Worm (Caenorhabditis elegans) whole organism, L1 larva: ENCODE results near the gene pigg-1.

Experiments
- aly-2 ChIP-seq: fragments of 150-350 bp; optimal IDR thresholded peaks from 2 replicates; lab custom pipeline; 2014; ENCODE audit warnings: missing biosample characterization, missing genetic modification characterization
- efl-3 ChIP-seq: fragments of 200-800 bp; sonication (Bioruptor generic); optimal IDR thresholded peaks from 2 replicates; lab custom pipeline; 2018; ENCODE audit warnings: mild to moderate bottlenecking, missing genetic modification characterization, missing compliant biosample characterization
- jun-1 ChIP-seq: fragments of 150-350 bp; optimal IDR thresholded peaks from 2 replicates; lab custom pipeline; 2014; ENCODE audit warnings: missing biosample characterization, missing genetic modification reagents, missing genetic modification characterization
- lin-39 ChIP-seq: fragments of 150-350 bp; optimal IDR thresholded peaks from 2 replicates; lab custom pipeline; 2014; ENCODE audit warnings: missing biosample characterization, missing genetic modification reagents, missing genetic modification characterization
- lir-3 ChIP-seq: sonication (generic microtip); optimal IDR thresholded peaks from 2 replicates; lab custom pipeline; 2016; ENCODE audit warnings: mild to moderate bottlenecking, missing genetic modification characterization, moderate library complexity, missing compliant biosample characterization; ENCODE audit not compliant: poor library complexity
- nhr-237 ChIP-seq: fragments of 150-350 bp; optimal IDR thresholded peaks from 2 replicates; lab custom pipeline; 2014; ENCODE audit warnings: missing biosample characterization, missing genetic modification characterization
- pqm-1 ChIP-seq: sonication (generic microtip); optimal IDR thresholded peaks from 3 replicates; lab custom pipeline; 2017; ENCODE audit warnings: missing biosample characterization, missing genetic modification characterization
- snu-23 ChIP-seq: sonication (generic microtip); optimal IDR thresholded peaks from 2 replicates; lab custom pipeline; 2016; ENCODE audit warnings: missing genetic modification characterization, missing compliant biosample characterization
- swsn-7 ChIP-seq: sonication (generic microtip); optimal IDR thresholded peaks from 2 replicates; lab custom pipeline; 2016; ENCODE audit warnings: missing genetic modification characterization, missing compliant biosample characterization

DNA sequence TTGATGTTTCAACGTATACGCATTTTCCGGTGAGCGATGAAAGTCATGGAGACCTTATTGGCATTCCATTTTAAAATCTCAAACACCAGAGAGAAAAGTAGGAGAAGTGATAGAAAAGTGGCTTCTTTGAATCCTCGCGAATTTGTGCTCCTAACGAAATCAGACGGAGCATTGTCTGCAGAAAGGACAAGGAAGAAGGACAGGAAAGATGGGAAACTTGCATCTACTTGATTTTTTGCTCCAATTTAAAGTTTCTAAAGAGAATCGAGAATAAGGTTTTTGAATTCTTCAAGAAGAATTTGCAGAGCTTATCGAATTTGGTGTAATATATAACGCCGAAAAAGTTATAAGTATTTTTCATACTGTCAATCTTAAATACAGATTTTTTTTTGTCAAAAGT is 49.0 kb downstream of the pigg-1 start:
- TF ChIP-seq lir-3 (tag; lab: Kevin White, UChicago) (no peak), efl-3 (GFP tag; lab: Kevin White, UChicago) (no peak), lin-39 (tag; lab: Kevin White, UChicago) (no peak), pqm-1 (tag; lab: Kevin White, UChicago) (no peak), nhr-237 (tag; lab: Kevin White, UChicago) (no peak), snu-23 (no peak), swsn-7 (no peak), aly-2 (no peak), jun-1 (tag; lab: Kevin White, UChicago) (no peak)
